Worm (Caenorhabditis elegans): ENCODE data around the gene srd-18.

The srd-18 gene

ce11 chrV:13428660-13429059 lies 2.0 kb upstream of the srd-18 start, which contains the start of gene srd-19:
TSS of gene srd-19 (minus strand) at chrV:13428760.
- TF ChIP-seq daf-12 (tag; optimal IDR thresholded peaks at IDR 0.05), result no peak
- no peak for TF ChIP-seq fkh-2 (tag; optimal IDR thresholded peaks at IDR 0.05)
- TF ChIP-seq jun-1 (tag; optimal IDR thresholded peaks at IDR 0.05), result no peak
- no peak for TF ChIP-seq unc-62 (GFP tag; optimal IDR thresholded peaks at IDR 0.05)
- TF ChIP-seq tbx-2 (tag; optimal IDR thresholded peaks at IDR 0.05), result no peak
- no peak for TF ChIP-seq pqm-1 (tag; optimal IDR thresholded peaks at IDR 0.05)
- no peak for TF ChIP-seq nhr-11 (tag; optimal IDR thresholded peaks at IDR 0.05)
- TF ChIP-seq R02D3.7 (tag; optimal IDR thresholded peaks at IDR 0.05), result no peak
- no peak for TF ChIP-seq pha-4 (tag; optimal IDR thresholded peaks at IDR 0.05)
- no peak for TF ChIP-seq ama-1 (optimal IDR thresholded peaks at IDR 0.05)
- no peak for TF ChIP-seq snpc-4 (tag; optimal IDR thresholded peaks at IDR 0.05)
- TF ChIP-seq mml-1 (tag; optimal IDR thresholded peaks at IDR 0.05), result no peak
- no peak for TF ChIP-seq ZK546.5 (tag; optimal IDR thresholded peaks at IDR 0.05)
- no peak for TF ChIP-seq ceh-9 (tag; optimal IDR thresholded peaks at IDR 0.05)
- TF ChIP-seq egl-5 (tag; optimal IDR thresholded peaks at IDR 0.05), result no peak
- TF ChIP-seq nfya-1 (tag; optimal IDR thresholded peaks at IDR 0.05; ENCODE audit: insufficient read depth), result no peak
- TF ChIP-seq lin-39 (tag; optimal IDR thresholded peaks at IDR 0.05), result no peak
- no peak for TF ChIP-seq hmg-11 (tag; optimal IDR thresholded peaks at IDR 0.05)

- no peak for TF ChIP-seq elt-2 (tag; optimal IDR thresholded peaks at IDR 0.05)
- no peak for TF ChIP-seq ztf-4 (tag; optimal IDR thresholded peaks at IDR 0.05)
- TF ChIP-seq daf-12 (tag; optimal IDR thresholded peaks at IDR 0.05), result no peak
- no peak for TF ChIP-seq fkh-2 (tag; optimal IDR thresholded peaks at IDR 0.05)
- no peak for TF ChIP-seq ZK546.5 (tag; optimal IDR thresholded peaks at IDR 0.05)
- TF ChIP-seq nhr-11 (tag; optimal IDR thresholded peaks at IDR 0.05), result no peak
- no peak for TF ChIP-seq fos-1 (tag; optimal IDR thresholded peaks at IDR 0.05)
- TF ChIP-seq sea-2 (GFP tag; optimal IDR thresholded peaks at IDR 0.05), result no peak
- TF ChIP-seq ceh-16 (tag; optimal IDR thresholded peaks at IDR 0.05), result no peak
- TF ChIP-seq eor-1 (tag; optimal IDR thresholded peaks at IDR 0.05), result no peak
- TF ChIP-seq nhr-25 (tag; optimal IDR thresholded peaks at IDR 0.05), result no peak
- no peak for TF ChIP-seq nhr-12 (tag; optimal IDR thresholded peaks at IDR 0.05)
- no peak for TF ChIP-seq ceh-28 (tag; optimal IDR thresholded peaks at IDR 0.05)
- no peak for TF ChIP-seq pha-4 (tag; optimal IDR thresholded peaks at IDR 0.05)
- TF ChIP-seq hmg-11 (tag; optimal IDR thresholded peaks at IDR 0.05), result no peak
- TF ChIP-seq ama-1 (optimal IDR thresholded peaks at IDR 0.05), result no peak
Observed at ce11 chrV:13427378-13427777, 714 bp upstream of the srd-18 start.

ce11 chrV:13423608-13424007 lies 3.1 kb downstream of the srd-18 start, which contains the start of gene srv-10:
TSS of gene srv-10 (plus strand) at chrV:13423908.
- no peak for TF ChIP-seq snpc-4 (tag; optimal IDR thresholded peaks at IDR 0.05)
- no peak for TF ChIP-seq hmg-11 (tag; optimal IDR thresholded peaks at IDR 0.05)
- no peak for TF ChIP-seq ama-1 (optimal IDR thresholded peaks at IDR 0.05)
- TF ChIP-seq nhr-12 (tag; optimal IDR thresholded peaks at IDR 0.05), result no peak
- TF ChIP-seq sea-2 (GFP tag; optimal IDR thresholded peaks at IDR 0.05), result no peak
- no peak for TF ChIP-seq lin-15B (tag; optimal IDR thresholded peaks at IDR 0.05)
- no peak for TF ChIP-seq ZK546.5 (tag; optimal IDR thresholded peaks at IDR 0.05)
- TF ChIP-seq nhr-237 (tag; optimal IDR thresholded peaks at IDR 0.05), result no peak
- TF ChIP-seq aly-2 (tag; optimal IDR thresholded peaks at IDR 0.05), result no peak
- TF ChIP-seq nhr-28 (tag; optimal IDR thresholded peaks at IDR 0.05), result no peak
- TF ChIP-seq elt-2 (tag; optimal IDR thresholded peaks at IDR 0.05), result no peak
- TF ChIP-seq fkh-2 (tag; optimal IDR thresholded peaks at IDR 0.05), result no peak
- TF ChIP-seq tbx-2 (tag; optimal IDR thresholded peaks at IDR 0.05), result no peak
- no peak for TF ChIP-seq nhr-11 (tag; optimal IDR thresholded peaks at IDR 0.05)
- TF ChIP-seq eor-1 (tag; optimal IDR thresholded peaks at IDR 0.05), result no peak
- no peak for TF ChIP-seq nhr-23 (tag; optimal IDR thresholded peaks at IDR 0.05)
- TF ChIP-seq ceh-82 (tag; optimal IDR thresholded peaks at IDR 0.05), result no peak
- no peak for TF ChIP-seq mdl-1 (tag; optimal IDR thresholded peaks at IDR 0.05)

ce11 chrV:13423045-13423444 lies 3.6 kb downstream of the srd-18 start, which contains the start of gene srv-9:
TSS of gene srv-9 (minus strand) at chrV:13423145.
- TF ChIP-seq aly-2 (tag; optimal IDR thresholded peaks at IDR 0.05) (no peak), ZK546.5 (tag; optimal IDR thresholded peaks at IDR 0.05) (no peak), nhr-43 (tag; optimal IDR thresholded peaks at IDR 0.05; ENCODE audit: poor library complexity, severe bottlenecking) (no peak), nhr-237 (tag; optimal IDR thresholded peaks at IDR 0.05) (no peak), fos-1 (tag; optimal IDR thresholded peaks at IDR 0.05) (no peak), pha-4 (tag; optimal IDR thresholded peaks at IDR 0.05) (no peak), ceh-9 (tag; optimal IDR thresholded peaks at IDR 0.05) (no peak), elt-1 (tag; optimal IDR thresholded peaks at IDR 0.05) (no peak)

Data from whole organism, L3 larva.